Fruit fly (Drosophila melanogaster): ENCODE measurements around the gene CG7730.
A peak's percentile ranks its signal among the peaks of the same experiment; 100 is the strongest.

The CG7730 gene

DNA sequence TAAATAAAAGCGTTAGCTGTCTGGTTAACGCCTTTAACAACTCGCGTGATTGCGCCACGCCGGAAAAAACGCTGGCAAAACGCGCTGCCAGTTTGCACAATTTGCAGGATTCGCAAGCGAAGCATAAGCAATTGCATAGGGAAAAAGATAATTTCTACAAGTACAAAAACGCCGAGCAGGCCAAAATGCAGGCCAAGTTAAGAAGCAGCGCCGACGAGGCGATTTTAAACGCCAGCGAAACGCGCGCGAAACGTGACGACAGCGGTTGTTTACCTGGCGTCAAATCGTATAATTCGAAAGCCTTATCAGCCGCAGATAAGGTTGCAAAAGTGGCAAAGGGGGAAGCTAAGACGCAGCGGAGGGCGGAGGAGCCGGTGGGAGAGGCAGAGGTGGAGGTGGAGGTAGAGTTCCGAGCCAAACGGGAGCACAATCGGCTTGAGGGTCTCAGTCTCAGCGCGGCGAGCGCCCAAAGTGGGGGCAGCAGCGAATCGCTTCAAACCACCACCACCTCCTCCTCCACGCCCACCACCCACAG, 46.1 kb upstream of the CG7730 start (continued):
- TF ChIP-seq CG6175 (GFP tag; IDR thresholded peaks at IDR 0.05) (peak; percentile 75), ssp (GFP tag; IDR thresholded peaks at IDR 0.05) (no peak), CG8478 (optimal IDR thresholded peaks at IDR 0.05) (no peak), row (GFP tag; IDR thresholded peaks at IDR 0.05) (no peak), ATbp (GFP tag; optimal IDR thresholded peaks at IDR 0.05) (no peak), CG2875 (GFP tag; optimal IDR thresholded peaks at IDR 0.05) (no peak), CG8944 (GFP tag; optimal IDR thresholded peaks at IDR 0.05) (no peak), kah (GFP tag; optimal IDR thresholded peaks at IDR 0.05) (no peak), CG8290 (GFP tag; optimal IDR thresholded peaks at IDR 0.05) (no peak), CG8290 (tag; optimal IDR thresholded peaks at IDR 0.05) (peak in 1 of 2 experiments; percentile 16), CG7357 (GFP tag; IDR thresholded peaks at IDR 0.05) (no peak), CG13624 (GFP tag; optimal IDR thresholded peaks at IDR 0.05) (no peak), Dek (tag; optimal IDR thresholded peaks at IDR 0.05) (no peak), Mrtf (GFP tag; IDR thresholded peaks at IDR 0.05) (no peak), CG14014 (GFP tag; IDR thresholded peaks at IDR 0.05) (no peak), CG7839 (tag; optimal IDR thresholded peaks at IDR 0.05) (no peak), CG32532 (GFP tag; IDR thresholded peaks at IDR 0.05) (no peak), sim (GFP tag; IDR thresholded peaks at IDR 0.05) (no peak), so (GFP tag; IDR thresholded peaks at IDR 0.05) (no peak), scrt (GFP tag; optimal IDR thresholded peaks at IDR 0.05) (no peak), Nf-YB (GFP tag; optimal IDR thresholded peaks at IDR 0.05) (no peak), nerfin-1 (tag; optimal IDR thresholded peaks at IDR 0.05) (no peak), CG15479 (GFP tag; optimal IDR thresholded peaks at IDR 0.05) (no peak), Nf-YA (GFP tag; IDR thresholded peaks at IDR 0.05) (no peak), C15 (GFP tag; IDR thresholded peaks at IDR 0.05) (no peak), pho (GFP tag; optimal IDR thresholded peaks at IDR 0.05) (no peak), NC2α (GFP tag; optimal IDR thresholded peaks at IDR 0.05) (no peak), nerfin-2 (GFP tag; IDR thresholded peaks at IDR 0.05; ENCODE audit: partially characterized antibody) (no peak), pita (GFP tag; optimal IDR thresholded peaks at IDR 0.05) (no peak), CG2712 (tag; optimal IDR thresholded peaks at IDR 0.05) (no peak), CG16815 (GFP tag; optimal IDR thresholded peaks at IDR 0.05) (no peak), gce (GFP tag; IDR thresholded peaks at IDR 0.05) (no peak), trem (tag; optimal IDR thresholded peaks at IDR 0.05) (no peak), BtbVII (GFP tag; optimal IDR thresholded peaks at IDR 0.05) (peak; percentile 29), CG9727 (GFP tag; optimal IDR thresholded peaks at IDR 0.05) (no peak), pum (GFP tag; optimal IDR thresholded peaks at IDR 0.05) (no peak), zfh1 (GFP tag; IDR thresholded peaks at IDR 0.05) (0 out of 3 replicates have a peak, but pooled peaks have one; percentile 15), ken (GFP tag; IDR thresholded peaks at IDR 0.05) (no peak), bab2 (GFP tag; optimal IDR thresholded peaks at IDR 0.05) (no peak), Usf (GFP tag; optimal IDR thresholded peaks at IDR 0.05) (no peak), CG9932 (GFP tag; IDR thresholded peaks at IDR 0.05) (no peak), dmrt11E (tag; optimal IDR thresholded peaks at IDR 0.05) (no peak), Opbp (GFP tag; IDR thresholded peaks at IDR 0.05; ENCODE audit: partially characterized antibody) (0 out of 3 replicates have a peak, but pooled peaks have one; percentile 21), al (GFP tag; IDR thresholded peaks at IDR 0.05) (no peak), tll (GFP tag; optimal IDR thresholded peaks at IDR 0.05) (no peak), lmd (GFP tag; IDR thresholded peaks at IDR 0.05) (no peak), CG15601 (tag; optimal IDR thresholded peaks at IDR 0.05) (no peak), CG17361 (GFP tag; IDR thresholded peaks at IDR 0.05) (no peak), Dll (GFP tag; IDR thresholded peaks at IDR 0.05; ENCODE audit: partially characterized antibody) (no peak), dimm (GFP tag; IDR thresholded peaks at IDR 0.05) (no peak), emc (GFP tag; optimal IDR thresholded peaks at IDR 0.05) (no peak), Mes4 (GFP tag; optimal IDR thresholded peaks at IDR 0.05) (no peak), Aef1 (GFP tag; IDR thresholded peaks at IDR 0.05) (no peak)
